Worm (Caenorhabditis elegans) whole organism, young adult: ENCODE measurements around the gene ZK1010.2.

Experiments used
- B0019.2 ChIP-seq: fragments of 200-800 bp; sonication (Bioruptor generic); conservative IDR thresholded peaks from 2 replicates; pipeline ENCODE4 v1.3.6; 2022; ENCODE audit warnings: missing genetic modification reagents, missing genetic modification characterization, missing compliant biosample characterization
- B0261.1 ChIP-seq: sonication (generic microtip); optimal IDR thresholded peaks from 2 replicates; lab custom pipeline; 2016; ENCODE audit warnings: mild to moderate bottlenecking, missing genetic modification characterization, moderate library complexity, missing compliant biosample characterization
- B0336.3 ChIP-seq: fragments of 200-800 bp; sonication (Bioruptor generic); IDR thresholded peaks from 2 replicates; pipeline ENCODE4 v1.3.6; 2022; ENCODE audit warnings: missing genetic modification characterization, missing compliant biosample characterization
- C06A6.2 ChIP-seq: fragments of 200-800 bp; sonication (Bioruptor generic); conservative IDR thresholded peaks from 2 replicates; pipeline ENCODE4 v1.3.6; 2022; ENCODE audit warnings: missing genetic modification characterization, missing compliant biosample characterization
- F37B4.10 ChIP-seq: fragments of 200-800 bp; sonication (Bioruptor generic); IDR thresholded peaks from 2 replicates; pipeline ENCODE4 v1.3.6; 2022; ENCODE audit warnings: missing genetic modification characterization, missing compliant biosample characterization
- F52B5.7 ChIP-seq: sonication (generic microtip); optimal IDR thresholded peaks from 2 replicates; lab custom pipeline; 2016; ENCODE audit warnings: mild to moderate bottlenecking, missing genetic modification characterization, missing compliant biosample characterization
- F55B11.4 ChIP-seq: sonication (generic microtip); optimal IDR thresholded peaks from 2 replicates; lab custom pipeline; 2016; ENCODE audit warnings: missing compliant biosample characterization, missing genetic modification characterization, borderline replicate concordance; ENCODE audit not compliant: insufficient read depth
- K11D2.4 ChIP-seq: fragments of 200-800 bp; sonication (Bioruptor generic); IDR thresholded peaks from 2 replicates; pipeline ENCODE4 v1.3.6; 2022; ENCODE audit warnings: missing genetic modification reagents, missing genetic modification characterization, missing compliant biosample characterization
- T26A5.8 ChIP-seq: sonication (generic microtip); optimal IDR thresholded peaks from 2 replicates; lab custom pipeline; 2016; ENCODE audit warnings: missing genetic modification characterization, missing compliant biosample characterization
- Y53F4B.3 ChIP-seq: fragments of 200-800 bp; sonication (Bioruptor generic); IDR thresholded peaks from 2 replicates; pipeline ENCODE4 v1.3.6; 2022; ENCODE audit warnings: missing genetic modification reagents, missing genetic modification characterization, missing compliant biosample characterization
- Y53G8AR.9 ChIP-seq: fragments of 200-800 bp; sonication (Bioruptor generic); conservative IDR thresholded peaks from 2 replicates; pipeline ENCODE4 v1.3.6; 2022; ENCODE audit warnings: missing genetic modification reagents, missing genetic modification characterization, missing compliant biosample characterization
- Y67H2A.10 ChIP-seq: fragments of 200-800 bp; sonication (Bioruptor generic); conservative IDR thresholded peaks from 2 replicates; pipeline ENCODE4 v1.3.6; 2022; ENCODE audit warnings: missing genetic modification reagents, missing genetic modification characterization, missing compliant biosample characterization
- Y79H2A.3 ChIP-seq: fragments of 200-800 bp; sonication (Bioruptor generic); conservative IDR thresholded peaks from 2 replicates; pipeline ENCODE4 v1.3.6; 2022; ENCODE audit warnings: missing genetic modification reagents, missing genetic modification characterization, missing compliant biosample characterization
- ZK185.1 ChIP-seq: sonication (generic microtip); optimal IDR thresholded peaks from 2 replicates; lab custom pipeline; 2016; ENCODE audit warnings: mild to moderate bottlenecking, missing genetic modification characterization, missing compliant biosample characterization; ENCODE audit not compliant: poor library complexity, severe bottlenecking
- atf-7 ChIP-seq: sonication (generic microtip); optimal IDR thresholded peaks from 2 replicates; lab custom pipeline; 2017; ENCODE audit warnings: mild to moderate bottlenecking, missing genetic modification characterization, missing compliant biosample characterization
- bed-2 ChIP-seq: fragments of 200-800 bp; sonication (Bioruptor generic); IDR thresholded peaks from 2 replicates; pipeline ENCODE4 v1.3.6; 2022; ENCODE audit warnings: missing genetic modification reagents, missing genetic modification characterization, missing compliant biosample characterization
- ccch-3 ChIP-seq: fragments of 200-800 bp; sonication (Bioruptor generic); optimal IDR thresholded peaks from 2 replicates; lab custom pipeline; 2018; ENCODE audit warnings: mild to moderate bottlenecking, missing genetic modification characterization, missing compliant biosample characterization
- cebp-2 ChIP-seq: fragments of 200-800 bp; sonication (Bioruptor generic); IDR thresholded peaks from 2 replicates; pipeline ENCODE4 v1.3.6; 2022; ENCODE audit warnings: missing genetic modification characterization, missing compliant biosample characterization
- dox-1 ChIP-seq: fragments of 200-800 bp; sonication (Bioruptor generic); IDR thresholded peaks from 2 replicates; pipeline ENCODE4 v1.3.6; 2022; ENCODE audit warnings: missing genetic modification reagents, missing genetic modification characterization, missing compliant biosample characterization
- dpff-1 ChIP-seq: sonication (generic microtip); optimal IDR thresholded peaks from 2 replicates; lab custom pipeline; 2017; ENCODE audit warnings: mild to moderate bottlenecking, missing genetic modification characterization, missing compliant biosample characterization
- dpl-1 ChIP-seq: fragments of 150-350 bp; optimal IDR thresholded peaks from 2 replicates; lab custom pipeline; 2014; ENCODE audit warnings: missing biosample characterization, missing genetic modification reagents, missing genetic modification characterization
- egl-18 ChIP-seq: fragments of 200-800 bp; sonication (Bioruptor generic); IDR thresholded peaks from 2 replicates; pipeline ENCODE4 v1.3.6; 2022; ENCODE audit warnings: missing genetic modification reagents, missing genetic modification characterization, missing compliant biosample characterization
- ets-4 ChIP-seq: fragments of 200-800 bp; sonication (Bioruptor generic); optimal IDR thresholded peaks from 2 replicates; lab custom pipeline; 2018; ENCODE audit warnings: mild to moderate bottlenecking, missing genetic modification characterization, missing compliant biosample characterization
- gei-17 ChIP-seq: fragments of 200-800 bp; sonication (Bioruptor generic); optimal IDR thresholded peaks from 2 replicates; lab custom pipeline; 2018; ENCODE audit warnings: mild to moderate bottlenecking, missing genetic modification characterization, missing compliant biosample characterization
- let-526 ChIP-seq: fragments of 200-800 bp; sonication (Bioruptor generic); IDR thresholded peaks from 2 replicates; pipeline ENCODE4 v1.3.6; 2022; ENCODE audit warnings: missing genetic modification reagents, missing genetic modification characterization, missing compliant biosample characterization
- let-607 ChIP-seq, 2 experiments: fragments of 200-800 bp in 1 of 2; sonication (Bioruptor generic) in 1 of 2; sonication (generic microtip) in 1 of 2; optimal IDR thresholded peaks; 2 replicates each; lab custom pipeline; 2016 to 2018; ENCODE audit warnings: mild to moderate bottlenecking in 2 of 2, missing compliant biosample characterization in 2 of 2, missing genetic modification characterization in 2 of 2, moderate library complexity in 2 of 2, missing genotype in 1 of 2
- lin-26 ChIP-seq: fragments of 200-800 bp; sonication (Bioruptor generic); IDR thresholded peaks from 2 replicates; pipeline ENCODE4 v1.3.6; 2022; ENCODE audit warnings: missing genetic modification reagents, missing genetic modification characterization, missing compliant biosample characterization
- lin-40 ChIP-seq: sonication (generic microtip); optimal IDR thresholded peaks from 2 replicates; lab custom pipeline; 2016; ENCODE audit warnings: missing genetic modification characterization, mild to moderate bottlenecking, missing compliant biosample characterization, missing genotype, missing genetic modification reagents
- lin-54 ChIP-seq: fragments of 200-800 bp; sonication (Bioruptor generic); optimal IDR thresholded peaks from 2 replicates; lab custom pipeline; 2018; ENCODE audit warnings: mild to moderate bottlenecking, missing genetic modification characterization, missing compliant biosample characterization
- lir-1 ChIP-seq: fragments of 200-800 bp; sonication (Bioruptor generic); conservative IDR thresholded peaks from 2 replicates; pipeline ENCODE4 v1.3.6; 2022; ENCODE audit warnings: missing genetic modification reagents, missing genetic modification characterization, missing compliant biosample characterization
- lsy-27 ChIP-seq: sonication (generic microtip); optimal IDR thresholded peaks from 2 replicates; lab custom pipeline; 2017; ENCODE audit warnings: missing genetic modification characterization, mild to moderate bottlenecking, missing compliant biosample characterization, antibody characterized with exemption, missing genotype, borderline replicate concordance; ENCODE audit not compliant: insufficient read depth
- madf-8 ChIP-seq: fragments of 200-800 bp; sonication (Bioruptor generic); conservative IDR thresholded peaks from 2 replicates; pipeline ENCODE4 v1.3.6; 2022; ENCODE audit warnings: missing genetic modification reagents, missing genetic modification characterization, missing compliant biosample characterization
- nfya-1 ChIP-seq: sonication (generic microtip); optimal IDR thresholded peaks from 2 replicates; lab custom pipeline; 2017; ENCODE audit warnings: antibody characterized with exemption, missing compliant biosample characterization, missing genetic modification characterization, borderline replicate concordance; ENCODE audit not compliant: insufficient read depth
- nhr-90 ChIP-seq: sonication (generic microtip); optimal IDR thresholded peaks from 2 replicates; lab custom pipeline; 2016; ENCODE audit warnings: missing genotype, mild to moderate bottlenecking, missing genetic modification characterization, missing compliant biosample characterization
- rcor-1 ChIP-seq: fragments of 200-800 bp; sonication (Bioruptor generic); IDR thresholded peaks from 2 replicates; pipeline ENCODE4 v1.3.6; 2022; ENCODE audit warnings: missing genetic modification reagents, missing genetic modification characterization, missing compliant biosample characterization
- rpc-1 ChIP-seq, 2 experiments: fragments of 150-350 bp in 1 of 2; sonication (generic microtip) in 1 of 2; optimal IDR thresholded peaks; 2 replicates each; lab custom pipeline; 2014 to 2018; ENCODE audit warnings: missing biosample characterization in 1 of 2, missing genetic modification characterization in 1 of 2, missing genetic modification reagents in 1 of 2, missing genotype in 1 of 2
- sdz-38 ChIP-seq: sonication (generic microtip); optimal IDR thresholded peaks from 2 replicates; lab custom pipeline; 2016; ENCODE audit warnings: missing genotype, missing genetic modification characterization, missing compliant biosample characterization
- snpc-1.1 ChIP-seq: sonication (generic microtip); optimal IDR thresholded peaks from 2 replicates; lab custom pipeline; 2017; ENCODE audit warnings: missing genetic modification characterization, mild to moderate bottlenecking, missing compliant biosample characterization, antibody characterized with exemption, moderate library complexity, missing genotype, missing genetic modification reagents; ENCODE audit not compliant: insufficient read depth
- snpc-1.3 ChIP-seq: sonication (generic microtip); optimal IDR thresholded peaks from 2 replicates; lab custom pipeline; 2017; ENCODE audit warnings: missing genetic modification characterization, mild to moderate bottlenecking, missing compliant biosample characterization, antibody characterized with exemption, moderate library complexity, missing genotype, missing genetic modification reagents; ENCODE audit not compliant: insufficient read depth
- somi-1 ChIP-seq: fragments of 200-800 bp; sonication (Bioruptor generic); optimal IDR thresholded peaks from 2 replicates; lab custom pipeline; 2018; ENCODE audit warnings: mild to moderate bottlenecking, missing genetic modification characterization, missing compliant biosample characterization
- sptf-2 ChIP-seq: fragments of 200-800 bp; sonication (Bioruptor generic); optimal IDR thresholded peaks from 2 replicates; lab custom pipeline; 2018; ENCODE audit warnings: mild to moderate bottlenecking, missing genetic modification characterization, missing compliant biosample characterization
- tbp1 ChIP-seq: fragments of 200-800 bp; sonication (Bioruptor generic); optimal IDR thresholded peaks from 2 replicates; lab custom pipeline; 2018; ENCODE audit warnings: mild to moderate bottlenecking, missing genetic modification characterization, missing compliant biosample characterization
- tbx-9 ChIP-seq: sonication (generic microtip); optimal IDR thresholded peaks from 2 replicates; lab custom pipeline; 2016; ENCODE audit warnings: borderline replicate concordance, missing genetic modification characterization, inconsistent platforms, missing compliant biosample characterization
- tlf-1 ChIP-seq: fragments of 200-800 bp; sonication (Bioruptor generic); optimal IDR thresholded peaks from 2 replicates; lab custom pipeline; 2018; ENCODE audit warnings: mild to moderate bottlenecking, missing genetic modification characterization, missing compliant biosample characterization
- zim-3 ChIP-seq: sonication (generic microtip); optimal IDR thresholded peaks from 2 replicates; lab custom pipeline; 2017; ENCODE audit warnings: mild to moderate bottlenecking, missing genetic modification characterization, moderate library complexity, missing compliant biosample characterization
- ztf-3 ChIP-seq: fragments of 200-800 bp; sonication (Bioruptor generic); optimal IDR thresholded peaks from 2 replicates; lab custom pipeline; 2018; ENCODE audit warnings: mild to moderate bottlenecking, missing genetic modification characterization, missing compliant biosample characterization

Gene ZK1010.2

DNA sequence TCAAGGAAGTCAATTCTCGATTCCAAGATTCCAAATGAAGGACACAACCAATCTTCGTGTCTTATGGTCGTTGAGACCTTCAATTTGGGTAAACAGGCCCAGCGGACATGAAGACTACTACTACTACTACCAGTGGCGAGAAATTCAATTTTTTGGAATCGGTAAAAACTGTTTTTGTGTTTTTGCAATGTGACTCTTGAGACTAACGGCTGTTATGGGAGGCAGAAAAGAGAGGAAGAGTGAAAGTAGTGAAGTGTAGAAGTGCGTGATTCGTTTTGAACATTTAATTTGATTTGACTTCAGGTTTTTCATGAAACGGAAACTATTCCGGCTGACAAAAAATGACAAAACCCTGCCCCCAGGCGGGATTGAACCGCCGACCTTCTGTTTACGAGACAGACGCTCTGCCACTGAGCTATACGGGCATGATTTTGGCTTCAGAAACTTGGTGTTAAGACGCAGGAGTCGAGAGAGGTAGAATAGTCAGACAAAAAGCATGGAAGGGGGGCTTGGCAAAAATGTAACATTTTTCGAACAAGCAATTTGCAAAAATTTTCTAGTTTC is 38.2 kb upstream of the ZK1010.2 start (continued):
- TF ChIP-seq lin-40 (tag; lab: Kevin White, UChicago) (peak; percentile 57), let-526 (GFP tag; lab: Robert Waterston, UW) (0 out of 2 replicates have a peak, but pooled peaks have one; percentile 13), F37B4.10 (GFP tag; lab: Robert Waterston, UW) (no peak), lin-54 (GFP tag; lab: Kevin White, UChicago) (peak; percentile 27), B0261.1 (tag; lab: Kevin White, UChicago) (peak; percentile 84), atf-7 (tag; lab: Kevin White, UChicago) (peak; percentile 1), egl-18 (GFP tag; lab: Robert Waterston, UW) (no peak), zim-3 (tag; lab: Kevin White, UChicago) (no peak), sdz-38 (tag; lab: Kevin White, UChicago) (no peak), T26A5.8 (tag; lab: Kevin White, UChicago) (no peak), Y53F4B.3 (no peak), ets-4 (GFP tag; lab: Kevin White, UChicago) (no peak), F55B11.4 (tag; lab: Kevin White, UChicago) (no peak), lsy-27 (tag; lab: Kevin White, UChicago) (peak; percentile 81), dpff-1 (tag; lab: Kevin White, UChicago) (no peak), somi-1 (peak; percentile 13), B0336.3 (GFP tag; lab: Robert Waterston, UW) (0 out of 2 replicates have a peak, but pooled peaks have one; percentile 34), rcor-1 (GFP tag; lab: Robert Waterston, UW) (peak; percentile 33; the same call in 1 of the 2 replicates), cebp-2 (GFP tag; lab: Robert Waterston, UW) (no peak), nfya-1 (tag; lab: Kevin White, UChicago) (no peak), bed-2 (GFP tag; lab: Robert Waterston, UW) (no peak), gei-17 (GFP tag; lab: Kevin White, UChicago) (no peak), dox-1 (GFP tag; lab: Robert Waterston, UW) (peak; percentile 74), madf-8 (no peak), rpc-1 (optimal IDR thresholded peaks at IDR 0.05; lab: Kevin White, UChicago) (peak; percentile 82), rpc-1 (tag; optimal IDR thresholded peaks at IDR 0.05; lab: Kevin White, UChicago) (peak; percentile 88), Y53G8AR.9 (GFP tag; lab: Robert Waterston, UW) (0 out of 2 replicates have a peak, but pooled peaks have one; percentile 28), dpl-1 (GFP tag; lab: Kevin White, UChicago) (no peak), lir-1 (0 out of 2 replicates have a peak, but pooled peaks have one; percentile 53), ZK185.1 (tag; lab: Kevin White, UChicago) (no peak), tbx-9 (tag; lab: Kevin White, UChicago) (no peak), Y67H2A.10 (0 out of 2 replicates have a peak, but pooled peaks have one; percentile 26), B0019.2 (no peak), snpc-1.3 (tag; lab: Kevin White, UChicago) (peak; percentile 25), let-607 (tag; optimal IDR thresholded peaks at IDR 0.05; lab: Kevin White, UChicago) (peak in 1 of 2 experiments; percentile 48), nhr-90 (tag; lab: Kevin White, UChicago) (peak; percentile 66), sptf-2 (GFP tag; lab: Kevin White, UChicago) (no peak), C06A6.2 (peak; percentile 30; the same call in 1 of the 2 replicates), snpc-1.1 (tag; lab: Kevin White, UChicago) (peak; percentile 6), ztf-3 (no peak), tbp1 (peak; percentile 92), tlf-1 (no peak), F52B5.7 (no peak), ccch-3 (no peak), Y79H2A.3 (GFP tag; lab: Robert Waterston, UW) (no peak), K11D2.4 (GFP tag; lab: Robert Waterston, UW) (0 out of 2 replicates have a peak, but pooled peaks have one; percentile 35), lin-26 (peak; percentile 93)
